Worm (Caenorhabditis elegans) whole organism, L2 larva: ENCODE measurements around the gene Y38F2AL.12.

Source experiments
- C34F6.9 ChIP-seq: fragments of 150-350 bp; optimal IDR thresholded peaks from 2 replicates; lab custom pipeline; 2014; ENCODE audit warnings: missing biosample characterization, missing genetic modification characterization
- F13H6.1 ChIP-seq: sonication (generic microtip); optimal IDR thresholded peaks from 2 replicates; lab custom pipeline; 2016; ENCODE audit warnings: missing genetic modification characterization, missing compliant biosample characterization
- aly-2 ChIP-seq: fragments of 150-350 bp; optimal IDR thresholded peaks from 2 replicates; lab custom pipeline; 2014; ENCODE audit warnings: missing biosample characterization, missing genetic modification characterization
- ama-1 ChIP-seq: fragments of 150-350 bp; optimal IDR thresholded peaks from 2 replicates; lab custom pipeline; 2018; ENCODE audit warnings: inconsistent platforms
- blmp-1 ChIP-seq: sonication (generic microtip); optimal IDR thresholded peaks from 2 replicates; lab custom pipeline; 2017; ENCODE audit warnings: missing genetic modification characterization, mild to moderate bottlenecking, missing compliant biosample characterization, antibody characterized with exemption, moderate library complexity; ENCODE audit not compliant: insufficient read depth
- ceh-16 ChIP-seq: fragments of 150-350 bp; optimal IDR thresholded peaks from 2 replicates; lab custom pipeline; 2014; ENCODE audit warnings: missing biosample characterization, missing genetic modification characterization
- ceh-82 ChIP-seq: fragments of 150-350 bp; optimal IDR thresholded peaks from 2 replicates; lab custom pipeline; 2014; ENCODE audit warnings: missing biosample characterization, missing genetic modification characterization
- crh-2 ChIP-seq: sonication (generic microtip); optimal IDR thresholded peaks from 2 replicates; lab custom pipeline; 2017; ENCODE audit warnings: missing biosample characterization, missing genetic modification characterization
- dmd-4 ChIP-seq: sonication (generic microtip); optimal IDR thresholded peaks from 2 replicates; lab custom pipeline; 2017; ENCODE audit warnings: missing biosample characterization, missing genetic modification characterization
- egl-27 ChIP-seq: sonication (generic microtip); optimal IDR thresholded peaks from 3 replicates; lab custom pipeline; 2017; ENCODE audit warnings: missing biosample characterization, missing genetic modification reagents, missing genetic modification characterization
- elt-3 ChIP-seq: sonication (generic microtip); optimal IDR thresholded peaks from 2 replicates; lab custom pipeline; 2017; ENCODE audit warnings: missing biosample characterization, missing genetic modification characterization
- fos-1 ChIP-seq: fragments of 150-350 bp; optimal IDR thresholded peaks from 2 replicates; lab custom pipeline; 2014; ENCODE audit warnings: missing biosample characterization, missing genetic modification characterization
- gmeb-1 ChIP-seq: fragments of 150-350 bp; optimal IDR thresholded peaks from 2 replicates; lab custom pipeline; 2014; ENCODE audit warnings: missing biosample characterization, missing genetic modification characterization
- lin-11 ChIP-seq: fragments of 150-350 bp; sonication (generic microtip); optimal IDR thresholded peaks from 2 replicates; lab custom pipeline; 2014; ENCODE audit warnings: missing biosample characterization, missing genetic modification characterization, inconsistent platforms, mixed read lengths
- lin-13 ChIP-seq: fragments of 150-350 bp; optimal IDR thresholded peaks from 2 replicates; lab custom pipeline; 2014; ENCODE audit warnings: missing biosample characterization, missing genetic modification reagents, missing genetic modification characterization
- lin-39 ChIP-seq: fragments of 150-350 bp; optimal IDR thresholded peaks from 2 replicates; lab custom pipeline; 2014; ENCODE audit warnings: missing biosample characterization, missing genetic modification reagents, missing genetic modification characterization
- lsy-2 ChIP-seq, 2 experiments: fragments of 150-350 bp in 1 of 2; sonication (generic microtip) in 1 of 2; optimal IDR thresholded peaks; 2 replicates each; lab custom pipeline; 2014 to 2017; ENCODE audit warnings: missing biosample characterization in 2 of 2, missing genetic modification characterization in 2 of 2
- mab-5 ChIP-seq: fragments of 150-350 bp; optimal IDR thresholded peaks from 2 replicates; lab custom pipeline; 2014; ENCODE audit warnings: missing biosample characterization, missing genetic modification characterization
- mdl-1 ChIP-seq, 2 experiments: fragments of 150-350 bp in 1 of 2; sonication (generic microtip) in 1 of 2; optimal IDR thresholded peaks; 2 replicates each; lab custom pipeline; 2017; ENCODE audit warnings: missing biosample characterization in 2 of 2, missing genetic modification characterization in 2 of 2
- nhr-10 ChIP-seq: sonication (generic microtip); optimal IDR thresholded peaks from 2 replicates; lab custom pipeline; 2017; ENCODE audit warnings: missing biosample characterization, missing genetic modification characterization
- nhr-11 ChIP-seq: fragments of 150-350 bp; optimal IDR thresholded peaks from 2 replicates; lab custom pipeline; 2014; ENCODE audit warnings: missing biosample characterization, missing genetic modification characterization
- nhr-129 ChIP-seq: fragments of 150-350 bp; optimal IDR thresholded peaks from 2 replicates; lab custom pipeline; 2014; ENCODE audit warnings: missing biosample characterization, missing genetic modification characterization
- nhr-21 ChIP-seq: fragments of 150-350 bp; optimal IDR thresholded peaks from 2 replicates; lab custom pipeline; 2014; ENCODE audit warnings: missing biosample characterization, missing genetic modification characterization
- nhr-23 ChIP-seq: fragments of 150-350 bp; optimal IDR thresholded peaks from 2 replicates; lab custom pipeline; 2014; ENCODE audit warnings: missing biosample characterization, missing genetic modification reagents, missing genetic modification characterization
- nhr-25 ChIP-seq: fragments of 150-350 bp; sonication (generic microtip); optimal IDR thresholded peaks from 3 replicates; lab custom pipeline; 2014; ENCODE audit warnings: missing biosample characterization, missing genetic modification characterization
- nhr-6 ChIP-seq: fragments of 150-350 bp; optimal IDR thresholded peaks from 2 replicates; lab custom pipeline; 2014; ENCODE audit warnings: missing biosample characterization, missing genetic modification characterization
- nhr-77 ChIP-seq: fragments of 150-350 bp; optimal IDR thresholded peaks from 2 replicates; lab custom pipeline; 2014; ENCODE audit warnings: missing biosample characterization, missing genetic modification characterization
- peb-1 ChIP-seq: fragments of 150-350 bp; optimal IDR thresholded peaks from 2 replicates; lab custom pipeline; 2014; ENCODE audit warnings: missing biosample characterization, missing genetic modification characterization
- sma-3 ChIP-seq: sonication (generic microtip); optimal IDR thresholded peaks from 2 replicates; lab custom pipeline; 2016; ENCODE audit warnings: missing genetic modification reagents, missing genetic modification characterization, missing compliant biosample characterization
- sma-9 ChIP-seq, 2 experiments: fragments of 150-350 bp in 1 of 2; sonication (generic microtip) in 1 of 2; optimal IDR thresholded peaks; 2 replicates each; lab custom pipeline; 2014 to 2016; ENCODE audit warnings: missing genetic modification characterization in 2 of 2, mild to moderate bottlenecking in 1 of 2, missing biosample characterization in 1 of 2, missing compliant biosample characterization in 1 of 2, missing genetic modification reagents in 1 of 2, moderate library complexity in 1 of 2
- unc-55 ChIP-seq: fragments of 150-350 bp; sonication (generic microtip); optimal IDR thresholded peaks from 3 replicates; lab custom pipeline; 2014; ENCODE audit warnings: missing biosample characterization, missing genetic modification reagents, missing genetic modification characterization
- unc-62 ChIP-seq: fragments of 150-350 bp; optimal IDR thresholded peaks from 2 replicates; lab custom pipeline; 2014; ENCODE audit warnings: missing biosample characterization, missing genetic modification reagents, missing genetic modification characterization

Y38F2AL.12 gene

DNA sequence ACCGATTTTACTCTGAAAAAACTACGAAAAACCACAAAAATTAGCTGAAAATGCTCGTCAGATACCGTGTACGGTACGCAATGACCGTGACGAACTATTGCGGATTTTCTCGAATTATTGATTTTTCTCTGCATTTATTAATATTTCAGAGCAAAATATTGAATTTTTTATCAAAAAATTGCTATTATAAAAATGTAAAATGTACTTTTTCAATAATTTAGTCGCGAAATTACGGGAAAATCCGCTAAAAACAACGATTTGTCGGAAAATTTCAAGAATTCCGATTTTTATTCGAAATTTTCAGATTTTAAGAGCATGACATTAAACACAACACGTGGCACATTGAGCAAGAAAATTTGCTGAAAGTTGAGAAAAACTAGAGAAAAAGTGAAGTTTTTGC lies at the start of gene Y38F2AL.12:
Y38F2AL.12 (plus strand) TSS at position 301 of the 400 bp plus-strand sequence.
- TF ChIP-seq nhr-23 (no peak), crh-2 (tag; lab: Kevin White, UChicago) (no peak), sma-3 (GFP tag; lab: Kevin White, UChicago) (no peak), egl-27 (tag; lab: Kevin White, UChicago) (no peak)

- TF ChIP-seq gmeb-1 (tag; lab: Kevin White, UChicago): peak; percentile 59
Measured at ce11 chrIV:2275545-2275944, 40.8 kb upstream of the Y38F2AL.12 start, which contains the start of gene M70.5. Gene M70.5 (minus strand): TSS chrIV:2275622.

ce11 chrIV:2281353-2281976 lies 34.9 kb upstream of the Y38F2AL.12 start:
- TF ChIP-seq sma-9 (GFP tag; optimal IDR thresholded peaks at IDR 0.05; lab: Kevin White, UChicago): peak; percentile 59
- no peak for TF ChIP-seq sma-9 (tag; optimal IDR thresholded peaks at IDR 0.05; lab: Kevin White, UChicago)
- no peak for TF ChIP-seq F13H6.1 (tag; lab: Kevin White, UChicago)
- no peak for TF ChIP-seq peb-1
- no peak for TF ChIP-seq aly-2 (tag; lab: Kevin White, UChicago)
- TF ChIP-seq lin-13 (GFP tag; lab: Kevin White, UChicago): peak; percentile 44
- TF ChIP-seq gmeb-1 (tag; lab: Kevin White, UChicago): peak; percentile 72
- no peak for TF ChIP-seq nhr-11
- TF ChIP-seq unc-62 (GFP tag; lab: Kevin White, UChicago): no peak
- no peak for TF ChIP-seq mdl-1 (tag; optimal IDR thresholded peaks at IDR 0.05; lab: Kevin White, UChicago)
- TF ChIP-seq nhr-10: no peak
- peak; percentile 79 for TF ChIP-seq sma-3 (GFP tag; lab: Kevin White, UChicago)
- TF ChIP-seq fos-1 (tag; lab: Kevin White, UChicago): peak; percentile 97
- no peak for TF ChIP-seq lin-39
- TF ChIP-seq nhr-129 (tag; lab: Kevin White, UChicago): no peak
- no peak for TF ChIP-seq lin-11 (tag; lab: Kevin White, UChicago)
- TF ChIP-seq nhr-77 (tag; lab: Kevin White, UChicago): no peak
- TF ChIP-seq nhr-25 (tag; lab: Kevin White, UChicago): peak; percentile 50
- TF ChIP-seq blmp-1: no peak
- peak; percentile 7 for TF ChIP-seq C34F6.9 (tag; lab: Kevin White, UChicago)
- no peak for TF ChIP-seq ceh-16 (tag; lab: Kevin White, UChicago)
- TF ChIP-seq crh-2 (tag; lab: Kevin White, UChicago): peak; percentile 79
- peak; percentile 85 for TF ChIP-seq ama-1
- no peak for TF ChIP-seq ceh-82 (tag; lab: Kevin White, UChicago)
- TF ChIP-seq lsy-2 (tag; optimal IDR thresholded peaks at IDR 0.05; lab: Kevin White, UChicago): peak in 1 of 2 experiments; percentile 47
- no peak for TF ChIP-seq elt-3 (tag; lab: Kevin White, UChicago)
- TF ChIP-seq nhr-21 (tag; lab: Kevin White, UChicago): peak; percentile 56
- TF ChIP-seq, all 48 proteins: peak for 11

ce11 chrIV:2284462-2285047 lies 31.8 kb upstream of the Y38F2AL.12 start:
- TF ChIP-seq nhr-11 (no peak), unc-62 (GFP tag; lab: Kevin White, UChicago) (no peak), gmeb-1 (tag; lab: Kevin White, UChicago) (peak; percentile 24), unc-55 (GFP tag; lab: Kevin White, UChicago) (no peak), fos-1 (tag; lab: Kevin White, UChicago) (peak; percentile 96), crh-2 (tag; lab: Kevin White, UChicago) (no peak), nhr-21 (tag; lab: Kevin White, UChicago) (no peak), sma-9 (GFP tag; optimal IDR thresholded peaks at IDR 0.05; lab: Kevin White, UChicago) (peak; percentile 39), sma-9 (tag; optimal IDR thresholded peaks at IDR 0.05; lab: Kevin White, UChicago) (no peak)

DNA sequence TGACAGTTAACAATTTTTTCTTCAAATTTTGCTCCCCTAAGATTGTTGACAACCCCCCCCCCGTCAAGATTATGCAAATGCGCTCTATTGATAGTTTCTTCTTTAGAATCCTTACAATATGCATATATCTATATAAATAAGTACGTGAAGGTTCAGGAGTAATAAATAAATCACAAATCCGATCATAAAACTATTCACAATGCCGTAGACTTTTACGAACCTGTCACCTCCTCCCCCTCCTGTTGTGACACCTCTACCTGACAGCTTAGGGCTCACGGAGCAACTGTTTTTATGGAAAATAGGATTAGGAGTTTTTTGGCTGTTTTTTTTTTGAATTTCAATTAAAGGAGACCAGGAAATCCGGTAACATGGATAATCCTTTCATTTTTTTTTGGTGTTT lies 24.3 kb upstream of the Y38F2AL.12 start:
- TF ChIP-seq dmd-4 (tag; lab: Kevin White, UChicago) (no peak), nhr-23 (no peak), nhr-6 (tag; lab: Kevin White, UChicago) (no peak), crh-2 (tag; lab: Kevin White, UChicago) (no peak), gmeb-1 (tag; lab: Kevin White, UChicago) (no peak), aly-2 (tag; lab: Kevin White, UChicago) (no peak), mab-5 (tag; lab: Kevin White, UChicago) (no peak), C34F6.9 (tag; lab: Kevin White, UChicago) (no peak), nhr-10 (no peak), F13H6.1 (tag; lab: Kevin White, UChicago) (no peak), nhr-129 (tag; lab: Kevin White, UChicago) (no peak)
